Fruit fly (Drosophila melanogaster) S2 (cell line): ENCODE measurements around the gene Reph.

Experiments
- CG8478 ChIP-seq: fragments of >200 bp; optimal IDR thresholded peaks from 2 replicates; lab custom pipeline; 2018
- CTCF ChIP-seq, 2 experiments: fragments of >200 bp; optimal IDR thresholded peaks; 2 replicates each; lab custom pipeline; 2018

- TF ChIP-seq CG8478 (lab: Kevin White, UChicago) = no peak
- TF ChIP-seq CTCF (optimal IDR thresholded peaks at IDR 0.05; lab: Kevin White, UChicago) = no peak
Observed at dm6 chr2L:3853507-3854030, 50.2 kb downstream of the Reph start.
